Worm (Caenorhabditis elegans) whole organism, L4 larva: ENCODE results near the gene K10H10.5.

Source experiments
- D1046.2 ChIP-seq: fragments of 200-800 bp; sonication (Bioruptor generic); IDR thresholded peaks from 2 replicates; pipeline ENCODE4 v1.3.6; 2022; ENCODE audit warnings: missing genetic modification characterization, missing compliant biosample characterization
- F49E8.2 ChIP-seq: sonication (generic microtip); optimal IDR thresholded peaks from 2 replicates; lab custom pipeline; 2016; ENCODE audit warnings: missing compliant biosample characterization, mild to moderate bottlenecking, missing genetic modification characterization, borderline replicate concordance
- T20F7.1 ChIP-seq: fragments of 200-800 bp; sonication (Bioruptor generic); optimal IDR thresholded peaks from 2 replicates; lab custom pipeline; 2018; ENCODE audit warnings: mild to moderate bottlenecking, missing genetic modification characterization, missing compliant biosample characterization
- T26A8.4 ChIP-seq: fragments of 200-800 bp; sonication (Bioruptor generic); IDR thresholded peaks from 2 replicates; pipeline ENCODE4 v1.3.6; 2022; ENCODE audit warnings: missing genetic modification characterization, missing compliant biosample characterization
- Y48G9A.11 ChIP-seq: fragments of 200-800 bp; sonication (Bioruptor generic); IDR thresholded peaks from 2 replicates; pipeline ENCODE4 v1.3.6; 2022; ENCODE audit warnings: missing genetic modification reagents, missing genetic modification characterization, missing compliant biosample characterization
- aly-2 ChIP-seq: sonication (generic microtip); optimal IDR thresholded peaks from 2 replicates; lab custom pipeline; 2018; ENCODE audit warnings: missing biosample characterization, missing genetic modification characterization
- arid-1 ChIP-seq: fragments of 200-800 bp; sonication (Bioruptor generic); conservative IDR thresholded peaks from 2 replicates; pipeline ENCODE4 v1.3.6; 2022; ENCODE audit warnings: missing genetic modification reagents, missing genetic modification characterization, missing compliant biosample characterization
- ceh-32 ChIP-seq: sonication (generic microtip); optimal IDR thresholded peaks from 2 replicates; lab custom pipeline; 2016; ENCODE audit warnings: mild to moderate bottlenecking, missing genetic modification characterization, missing compliant biosample characterization; ENCODE audit not compliant: poor library complexity
- ceh-44 ChIP-seq: fragments of 200-800 bp; sonication (Bioruptor generic); IDR thresholded peaks from 2 replicates; pipeline ENCODE4 v1.3.6; 2022; ENCODE audit warnings: missing genetic modification reagents, missing genetic modification characterization, missing compliant biosample characterization
- ceh-82 ChIP-seq: sonication (generic microtip); optimal IDR thresholded peaks from 2 replicates; lab custom pipeline; 2017; ENCODE audit warnings: missing biosample characterization, missing genetic modification characterization
- dpl-1 ChIP-seq: fragments of 150-350 bp; optimal IDR thresholded peaks from 2 replicates; lab custom pipeline; 2014; ENCODE audit warnings: missing biosample characterization, missing genetic modification reagents, missing genetic modification characterization
- duxl-1 ChIP-seq: sonication (generic microtip); optimal IDR thresholded peaks from 2 replicates; lab custom pipeline; 2016; ENCODE audit warnings: mild to moderate bottlenecking, missing genetic modification characterization, moderate library complexity, missing compliant biosample characterization; ENCODE audit not compliant: poor library complexity
- dve-1 ChIP-seq: sonication (generic microtip); optimal IDR thresholded peaks from 2 replicates; lab custom pipeline; 2017; ENCODE audit warnings: antibody characterized with exemption, mild to moderate bottlenecking, missing genetic modification characterization, missing compliant biosample characterization; ENCODE audit not compliant: insufficient read depth
- fos-1 ChIP-seq: fragments of 150-350 bp; optimal IDR thresholded peaks from 2 replicates; lab custom pipeline; 2014; ENCODE audit warnings: missing biosample characterization, missing genetic modification characterization
- gei-8 ChIP-seq: fragments of 200-800 bp; sonication (Bioruptor generic); optimal IDR thresholded peaks from 2 replicates; lab custom pipeline; 2018; ENCODE audit warnings: mild to moderate bottlenecking, missing genetic modification characterization, missing compliant biosample characterization
- hlh-11 ChIP-seq: fragments of 200-800 bp; sonication (Bioruptor generic); optimal IDR thresholded peaks from 2 replicates; lab custom pipeline; 2018; ENCODE audit warnings: mild to moderate bottlenecking, missing genetic modification characterization, missing compliant biosample characterization
- hlh-30 ChIP-seq: sonication (generic microtip); optimal IDR thresholded peaks from 2 replicates; lab custom pipeline; 2017; ENCODE audit warnings: antibody characterized with exemption, mild to moderate bottlenecking, missing genetic modification characterization, missing compliant biosample characterization; ENCODE audit not compliant: insufficient read depth
- jun-1 ChIP-seq: fragments of 150-350 bp; optimal IDR thresholded peaks from 2 replicates; lab custom pipeline; 2014; ENCODE audit warnings: missing biosample characterization, missing genetic modification reagents, missing genetic modification characterization
- lim-7 ChIP-seq: fragments of 200-800 bp; sonication (Bioruptor generic); IDR thresholded peaks from 2 replicates; pipeline ENCODE4 v1.3.6; 2022; ENCODE audit warnings: missing genetic modification characterization, missing compliant biosample characterization
- lin-29 ChIP-seq: fragments of 200-800 bp; sonication (Bioruptor generic); IDR thresholded peaks from 2 replicates; pipeline ENCODE4 v1.3.6; 2022; ENCODE audit warnings: missing genetic modification reagents, missing genetic modification characterization, missing compliant biosample characterization
- lin-39 ChIP-seq: fragments of 150-350 bp; optimal IDR thresholded peaks from 2 replicates; lab custom pipeline; 2014; ENCODE audit warnings: missing biosample characterization, missing genetic modification reagents, missing genetic modification characterization
- mdt-29 ChIP-seq: fragments of 200-800 bp; sonication (Bioruptor generic); IDR thresholded peaks from 2 replicates; pipeline ENCODE4 v1.3.6; 2022; ENCODE audit warnings: missing genetic modification reagents, missing genetic modification characterization, missing compliant biosample characterization
- nhr-10 ChIP-seq: fragments of 150-350 bp; optimal IDR thresholded peaks from 2 replicates; lab custom pipeline; 2014; ENCODE audit warnings: missing biosample characterization, missing genetic modification characterization
- nhr-102 ChIP-seq: sonication (generic microtip); optimal IDR thresholded peaks from 2 replicates; lab custom pipeline; 2016; ENCODE audit warnings: mild to moderate bottlenecking, missing genetic modification characterization, moderate library complexity, missing compliant biosample characterization
- nhr-11 ChIP-seq: fragments of 150-350 bp; optimal IDR thresholded peaks from 2 replicates; lab custom pipeline; 2014; ENCODE audit warnings: missing biosample characterization, missing genetic modification characterization
- nhr-48 ChIP-seq: sonication (generic microtip); optimal IDR thresholded peaks from 2 replicates; lab custom pipeline; 2016; ENCODE audit warnings: mild to moderate bottlenecking, missing genetic modification characterization, missing compliant biosample characterization
- nhr-76 ChIP-seq: fragments of 150-350 bp; optimal IDR thresholded peaks from 2 replicates; lab custom pipeline; 2014; ENCODE audit warnings: missing biosample characterization, missing genetic modification characterization
- pha-4 ChIP-seq, 2 experiments: fragments of 150-350 bp in 1 of 2; fragments of 200-800 bp in 1 of 2; sonication (Bioruptor generic) in 1 of 2; IDR thresholded peaks in 1 of 2; optimal IDR thresholded peaks in 1 of 2; 2 replicates each; pipeline versions ENCODE4 v1.3.6 to Lab custom; 2014 to 2022; ENCODE audit warnings: missing genetic modification characterization in 2 of 2, missing genetic modification reagents in 2 of 2, missing biosample characterization in 1 of 2, missing compliant biosample characterization in 1 of 2
- sdz-12 ChIP-seq: fragments of 200-800 bp; sonication (Bioruptor generic); optimal IDR thresholded peaks from 2 replicates; lab custom pipeline; 2018; ENCODE audit warnings: mild to moderate bottlenecking, missing genetic modification characterization, missing compliant biosample characterization
- skn-1 ChIP-seq: fragments of 150-350 bp; optimal IDR thresholded peaks from 2 replicates; lab custom pipeline; 2014; ENCODE audit warnings: missing biosample characterization, missing genetic modification characterization
- snpc-4 ChIP-seq: fragments of 150-350 bp; optimal IDR thresholded peaks from 2 replicates; lab custom pipeline; 2014; ENCODE audit warnings: missing biosample characterization, missing genetic modification characterization
- spr-3 ChIP-seq: fragments of 200-800 bp; sonication (Bioruptor generic); optimal IDR thresholded peaks from 2 replicates; lab custom pipeline; 2018; ENCODE audit warnings: mild to moderate bottlenecking, missing genetic modification characterization, missing compliant biosample characterization
- unc-130 ChIP-seq: sonication (generic microtip); optimal IDR thresholded peaks from 2 replicates; lab custom pipeline; 2016; ENCODE audit warnings: missing genetic modification reagents, missing genetic modification characterization, missing compliant biosample characterization
- unc-39 ChIP-seq: sonication (generic microtip); optimal IDR thresholded peaks from 2 replicates; lab custom pipeline; 2017; ENCODE audit warnings: missing biosample characterization, missing genetic modification characterization
- unc-62 ChIP-seq, 3 experiments: fragments of 150-350 bp in 1 of 3; sonication (generic microtip); optimal IDR thresholded peaks in 2 of 3; peaks in 1 of 3; 1 replicate in 1 of 3; 2 replicates in 2 of 3; lab custom pipeline; 2014 to 2017; ENCODE audit warnings: missing biosample characterization in 3 of 3, missing genetic modification characterization in 3 of 3, missing genetic modification reagents in 3 of 3, missing genotype in 1 of 3
- vab-7 ChIP-seq: fragments of 200-800 bp; sonication (Bioruptor generic); IDR thresholded peaks from 2 replicates; pipeline ENCODE4 v1.3.6; 2022; ENCODE audit warnings: missing genetic modification reagents, missing genetic modification characterization, missing compliant biosample characterization
- ztf-11 ChIP-seq: fragments of 150-350 bp; optimal IDR thresholded peaks from 2 replicates; lab custom pipeline; 2014; ENCODE audit warnings: missing biosample characterization, missing genetic modification characterization

K10H10.5 gene

ce11 chrII:14500122-14500521 lies 1.4 kb upstream of the K10H10.5 start, which contains the start of gene K10H10.4:
Gene K10H10.4, plus strand, starts transcription at chrII:14500422.
- TF ChIP-seq hlh-30 (tag; lab: Kevin White, UChicago) (no peak), unc-62 (GFP tag; optimal IDR thresholded peaks at IDR 0.05 in 1 of 2; lab: Kevin White, UChicago) (no peak), unc-62 (tag; optimal IDR thresholded peaks at IDR 0.05; lab: Kevin White, UChicago) (no peak), nhr-102 (no peak), aly-2 (no peak)

- no peak for TF ChIP-seq vab-7
- no peak for TF ChIP-seq jun-1 (tag; lab: Kevin White, UChicago)
- TF ChIP-seq skn-1 (tag; lab: Kevin White, UChicago), result no peak
- TF ChIP-seq hlh-11 (tag; lab: Kevin White, UChicago), result no peak
- no peak for TF ChIP-seq ceh-44 (GFP tag; lab: Robert Waterston, UW)
- TF ChIP-seq gei-8 (GFP tag; lab: Kevin White, UChicago), result no peak
- no peak for TF ChIP-seq lim-7 (GFP tag; lab: Robert Waterston, UW)
- TF ChIP-seq spr-3 (GFP tag; lab: Kevin White, UChicago), result no peak
- no peak for TF ChIP-seq nhr-10
- no peak for TF ChIP-seq lin-39 (tag; lab: Kevin White, UChicago)
- TF ChIP-seq F49E8.2 (tag; lab: Kevin White, UChicago), result no peak
- no peak for TF ChIP-seq arid-1 (GFP tag; lab: Robert Waterston, UW)
- no peak for TF ChIP-seq fos-1 (tag; lab: Kevin White, UChicago)
- TF ChIP-seq ceh-82, result no peak
- TF ChIP-seq, all 104 proteins: peak for 0
These were observed 1.4 kb downstream of the K10H10.5 start, which contains the start of gene K10H10.6 for ce11 chrII:14502997-14503396. Gene K10H10.6, plus strand, starts transcription at chrII:14503297.

ce11 chrII:14506245-14506644 lies 4.7 kb downstream of the K10H10.5 start, which contains the start of gene K10H10.12:
Gene K10H10.12, minus strand, starts transcription at chrII:14506345.
- TF ChIP-seq lin-29 (GFP tag; lab: Robert Waterston, UW), result no peak
- TF ChIP-seq T20F7.1, result no peak
- TF ChIP-seq mdt-29, result no peak
- no peak for TF ChIP-seq T26A8.4 (GFP tag; lab: Robert Waterston, UW)
- no peak for TF ChIP-seq unc-62 (GFP tag; optimal IDR thresholded peaks at IDR 0.05 in 1 of 2; lab: Kevin White, UChicago)
- TF ChIP-seq unc-62 (tag; optimal IDR thresholded peaks at IDR 0.05; lab: Kevin White, UChicago), result no peak
- no peak for TF ChIP-seq ztf-11 (tag; lab: Kevin White, UChicago)
- no peak for TF ChIP-seq snpc-4 (tag; lab: Kevin White, UChicago)
- no peak for TF ChIP-seq arid-1 (GFP tag; lab: Robert Waterston, UW)
- TF ChIP-seq dpl-1 (GFP tag; lab: Kevin White, UChicago), result no peak
- TF ChIP-seq nhr-48, result no peak
- TF ChIP-seq nhr-102, result no peak
- TF ChIP-seq nhr-76, result no peak
- no peak for TF ChIP-seq unc-39
- TF ChIP-seq pha-4 (GFP tag; IDR thresholded peaks at IDR 0.05; lab: Robert Waterston, UW), result no peak
- no peak for TF ChIP-seq pha-4 (tag; optimal IDR thresholded peaks at IDR 0.05; lab: Kevin White, UChicago)
- no peak for TF ChIP-seq duxl-1
- no peak for TF ChIP-seq dve-1
- TF ChIP-seq D1046.2, result no peak
- no peak for TF ChIP-seq sdz-12
- TF ChIP-seq Y48G9A.11 (GFP tag; lab: Robert Waterston, UW), result no peak

- no peak for TF ChIP-seq ceh-32 (tag; lab: Kevin White, UChicago)
- TF ChIP-seq nhr-11, result no peak
- TF ChIP-seq unc-130 (GFP tag; lab: Kevin White, UChicago), result no peak
- TF ChIP-seq lin-39 (tag; lab: Kevin White, UChicago), result no peak
These were observed 6.0 kb downstream of the K10H10.5 start, which contains the start of the genes K10H10.7 and K10H10.10 for ce11 chrII:14507563-14507962. Gene K10H10.7, minus strand, starts transcription at chrII:14507663. Gene K10H10.10, plus strand, starts transcription at chrII:14507766.
